Worm (Caenorhabditis elegans) whole organism, mixed stage, embryonic: ENCODE measurements around the gene Y45F3A.9.

ENCODE experiments used
- blmp-1 ChIP-seq: fragments of 150-350 bp; optimal IDR thresholded peaks from 2 replicates; lab custom pipeline; 2014; ENCODE audit warnings: missing biosample characterization, missing genetic modification characterization
- ceh-39 ChIP-seq: fragments of 150-350 bp; optimal IDR thresholded peaks from 2 replicates; lab custom pipeline; 2014; ENCODE audit warnings: missing biosample characterization, missing genetic modification characterization
- ceh-83 ChIP-seq: fragments of 200-800 bp; sonication (Bioruptor generic); optimal IDR thresholded peaks from 2 replicates; lab custom pipeline; 2018; ENCODE audit warnings: mild to moderate bottlenecking, missing genetic modification characterization, missing compliant biosample characterization
- ces-1 ChIP-seq: fragments of 150-350 bp; optimal IDR thresholded peaks from 2 replicates; lab custom pipeline; 2014; ENCODE audit warnings: missing biosample characterization, missing genetic modification reagents, missing genetic modification characterization
- cnd-1 ChIP-seq: fragments of 200-800 bp; sonication (Bioruptor generic); optimal IDR thresholded peaks from 2 replicates; lab custom pipeline; 2018; ENCODE audit warnings: mild to moderate bottlenecking, missing genetic modification characterization, missing compliant biosample characterization
- elt-1 ChIP-seq: sonication (generic microtip); optimal IDR thresholded peaks from 2 replicates; lab custom pipeline; 2017; ENCODE audit warnings: missing genetic modification characterization, mild to moderate bottlenecking, missing compliant biosample characterization, antibody characterized with exemption, moderate library complexity, borderline replicate concordance; ENCODE audit not compliant: insufficient read depth
- elt-3 ChIP-seq: fragments of 150-350 bp; optimal IDR thresholded peaks from 2 replicates; lab custom pipeline; 2014; ENCODE audit warnings: missing biosample characterization, missing genetic modification characterization
- ham-2 ChIP-seq: fragments of 200-800 bp; sonication (Bioruptor generic); optimal IDR thresholded peaks from 2 replicates; lab custom pipeline; 2018; ENCODE audit warnings: mild to moderate bottlenecking, missing genetic modification characterization, missing compliant biosample characterization
- hlh-1 ChIP-seq: fragments of 150-350 bp; optimal IDR thresholded peaks from 2 replicates; lab custom pipeline; 2014; ENCODE audit warnings: missing biosample characterization, missing genetic modification reagents, missing genetic modification characterization
- lin-13 ChIP-seq: fragments of 150-350 bp; optimal IDR thresholded peaks from 2 replicates; lab custom pipeline; 2014; ENCODE audit warnings: missing biosample characterization, missing genetic modification characterization
- lin-32 ChIP-seq: fragments of 200-800 bp; sonication (Bioruptor generic); optimal IDR thresholded peaks from 2 replicates; lab custom pipeline; 2018; ENCODE audit warnings: mild to moderate bottlenecking, missing genetic modification characterization, missing compliant biosample characterization
- lsy-2 ChIP-seq: fragments of 150-350 bp; optimal IDR thresholded peaks from 2 replicates; lab custom pipeline; 2014; ENCODE audit warnings: missing biosample characterization, missing genetic modification characterization
- mab-5 ChIP-seq: fragments of 150-350 bp; optimal IDR thresholded peaks from 2 replicates; lab custom pipeline; 2014; ENCODE audit warnings: missing biosample characterization, missing genetic modification characterization
- mep-1 ChIP-seq: fragments of 150-350 bp; optimal IDR thresholded peaks from 2 replicates; lab custom pipeline; 2017; ENCODE audit warnings: missing biosample characterization, missing genetic modification reagents, missing genetic modification characterization, inconsistent platforms
- mls-2 ChIP-seq: sonication (generic microtip); optimal IDR thresholded peaks from 2 replicates; lab custom pipeline; 2016; ENCODE audit warnings: mild to moderate bottlenecking, missing genetic modification characterization, moderate library complexity, missing compliant biosample characterization
- nhr-12 ChIP-seq: fragments of 150-350 bp; optimal IDR thresholded peaks from 2 replicates; lab custom pipeline; 2014; ENCODE audit warnings: missing biosample characterization, missing genetic modification characterization
- nhr-2 ChIP-seq: fragments of 150-350 bp; optimal IDR thresholded peaks from 2 replicates; lab custom pipeline; 2014; ENCODE audit warnings: missing biosample characterization, missing genetic modification characterization
- nhr-237 ChIP-seq: fragments of 150-350 bp; optimal IDR thresholded peaks from 2 replicates; lab custom pipeline; 2014; ENCODE audit warnings: missing biosample characterization, missing genetic modification characterization
- nhr-28 ChIP-seq: fragments of 150-350 bp; optimal IDR thresholded peaks from 2 replicates; lab custom pipeline; 2014; ENCODE audit warnings: missing biosample characterization, missing genetic modification characterization
- nhr-76 ChIP-seq: sonication (generic microtip); optimal IDR thresholded peaks from 2 replicates; lab custom pipeline; 2017; ENCODE audit warnings: missing biosample characterization, missing genetic modification characterization
- pha-4 ChIP-seq: fragments of 150-350 bp; optimal IDR thresholded peaks from 2 replicates; lab custom pipeline; 2018; ENCODE audit warnings: missing biosample characterization, missing genetic modification reagents, missing genetic modification characterization
- sem-2 ChIP-seq: fragments of 200-800 bp; sonication (Bioruptor generic); optimal IDR thresholded peaks from 2 replicates; lab custom pipeline; 2018; ENCODE audit warnings: mild to moderate bottlenecking, missing genetic modification characterization, missing compliant biosample characterization
- snpc-4 ChIP-seq: fragments of 150-350 bp; optimal IDR thresholded peaks from 2 replicates; lab custom pipeline; 2014; ENCODE audit warnings: missing biosample characterization, missing genetic modification characterization
- sptf-1 ChIP-seq: sonication (generic microtip); optimal IDR thresholded peaks from 2 replicates; lab custom pipeline; 2017; ENCODE audit warnings: mild to moderate bottlenecking, missing genetic modification characterization, moderate library complexity, missing compliant biosample characterization
- tbx-8 ChIP-seq: fragments of 200-800 bp; sonication (Bioruptor generic); optimal IDR thresholded peaks from 2 replicates; lab custom pipeline; 2018; ENCODE audit warnings: mild to moderate bottlenecking, missing genetic modification characterization, moderate library complexity, missing compliant biosample characterization
- unc-120 ChIP-seq: sonication (generic microtip); optimal IDR thresholded peaks from 2 replicates; lab custom pipeline; 2017; ENCODE audit warnings: missing genetic modification characterization, missing compliant biosample characterization; ENCODE audit not compliant: poor library complexity, severe bottlenecking
- unc-39 ChIP-seq: fragments of 150-350 bp; optimal IDR thresholded peaks from 2 replicates; lab custom pipeline; 2014; ENCODE audit warnings: missing biosample characterization, missing genetic modification characterization
- unc-62 ChIP-seq: fragments of 150-350 bp; optimal IDR thresholded peaks from 2 replicates; lab custom pipeline; 2014; ENCODE audit warnings: missing biosample characterization, missing genetic modification reagents, missing genetic modification characterization
- zip-8 ChIP-seq: fragments of 150-350 bp; optimal IDR thresholded peaks from 2 replicates; lab custom pipeline; 2014; ENCODE audit warnings: missing biosample characterization, missing genetic modification characterization
- ztf-11 ChIP-seq: fragments of 150-350 bp; optimal IDR thresholded peaks from 2 replicates; lab custom pipeline; 2014; ENCODE audit warnings: missing biosample characterization, missing genetic modification characterization

Gene Y45F3A.9

ce11 chrIII:10595066-10595465 lies at the start of gene Y45F3A.9:
TSS of gene Y45F3A.9 (minus strand) at chrIII:10595166.
- no peak for TF ChIP-seq nhr-12 (tag; lab: Kevin White, UChicago)
- no peak for TF ChIP-seq zip-8
- no peak for TF ChIP-seq mls-2 (tag; lab: Kevin White, UChicago)
- no peak for TF ChIP-seq mep-1 (tag; lab: Kevin White, UChicago)
- TF ChIP-seq nhr-76 (tag; lab: Kevin White, UChicago) = no peak
- TF ChIP-seq ham-2 (GFP tag; lab: Kevin White, UChicago) = no peak
- TF ChIP-seq ceh-39 (tag; lab: Kevin White, UChicago) = no peak
- TF ChIP-seq nhr-237 (tag; lab: Kevin White, UChicago) = no peak
- no peak for TF ChIP-seq pha-4 (tag; lab: Kevin White, UChicago)
- TF ChIP-seq ceh-83 (GFP tag; lab: Kevin White, UChicago) = no peak
- TF ChIP-seq nhr-2 (tag; lab: Kevin White, UChicago) = no peak
- no peak for TF ChIP-seq sem-2 (GFP tag; lab: Kevin White, UChicago)
- no peak for TF ChIP-seq sptf-1 (tag; lab: Kevin White, UChicago)
- TF ChIP-seq unc-62 (GFP tag; lab: Kevin White, UChicago) = no peak

DNA sequence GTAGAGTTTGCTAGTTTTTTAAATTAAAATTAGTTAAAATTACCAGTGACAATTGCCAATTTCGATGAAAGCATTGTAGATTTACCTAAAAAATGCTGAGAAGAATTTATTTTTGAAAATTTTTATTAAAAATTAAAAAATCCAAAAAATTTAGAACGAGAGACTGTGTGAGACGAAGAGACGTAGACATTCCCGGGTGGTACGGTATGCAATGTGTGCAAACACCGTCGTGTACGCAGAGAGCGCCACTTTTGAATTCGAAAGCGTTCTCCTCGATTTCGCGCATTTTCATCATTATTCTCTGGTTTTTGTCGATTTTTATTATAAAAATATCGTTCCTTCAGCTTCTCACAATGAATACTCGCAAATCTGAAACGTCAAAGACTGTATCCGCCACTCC lies 47.8 kb upstream of the Y45F3A.9 start, which contains the start of the genes dhs-11 and orc-1:
dhs-11 (minus strand) TSS at position 85 of the 400 bp plus-strand sequence.
orc-1 (plus strand) TSS at position 349 of the 400 bp plus-strand sequence.
- TF ChIP-seq lin-32 (no peak), lin-13 (tag; lab: Kevin White, UChicago) (peak; percentile 15), mep-1 (tag; lab: Kevin White, UChicago) (peak; percentile 58), ces-1 (GFP tag; lab: Kevin White, UChicago) (no peak), lsy-2 (peak; percentile 97), sptf-1 (tag; lab: Kevin White, UChicago) (peak; percentile 25)

- TF ChIP-seq ham-2 (GFP tag; lab: Kevin White, UChicago) (no peak), zip-8 (no peak), snpc-4 (tag; lab: Kevin White, UChicago) (no peak), unc-39 (tag; lab: Kevin White, UChicago) (no peak), nhr-76 (tag; lab: Kevin White, UChicago) (no peak), cnd-1 (no peak), hlh-1 (tag; lab: Kevin White, UChicago) (no peak), nhr-2 (tag; lab: Kevin White, UChicago) (no peak), sptf-1 (tag; lab: Kevin White, UChicago) (no peak), ces-1 (GFP tag; lab: Kevin White, UChicago) (no peak), mab-5 (tag; lab: Kevin White, UChicago) (no peak), elt-3 (tag; lab: Kevin White, UChicago) (no peak), unc-120 (no peak), ceh-39 (tag; lab: Kevin White, UChicago) (no peak), pha-4 (tag; lab: Kevin White, UChicago) (no peak)
- TF ChIP-seq, all 35 proteins: peak for 0
Measured at ce11 chrIII:10638339-10639021, 43.5 kb upstream of the Y45F3A.9 start, which contains the start of gene Y39A1A.27. TSS of gene Y39A1A.27 (plus strand) at chrIII:10638971.

DNA sequence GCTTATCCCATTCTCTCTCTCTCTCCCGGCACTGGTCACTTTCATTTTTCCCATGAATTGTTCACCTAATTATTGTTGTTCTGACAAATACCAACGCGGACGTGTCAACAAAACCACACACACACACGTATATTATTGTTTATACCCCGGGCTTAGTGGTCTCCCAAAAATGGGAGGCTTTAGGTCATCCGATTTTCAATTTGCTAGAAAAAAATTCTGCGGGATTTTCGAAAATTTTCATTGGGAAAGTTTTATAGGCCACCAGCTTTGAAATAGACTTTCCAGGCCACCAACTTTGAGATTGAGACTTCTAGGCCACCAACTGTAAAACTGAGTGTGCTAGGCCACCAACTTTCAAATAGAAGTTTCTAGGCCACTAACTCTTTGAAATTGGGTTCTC lies 43.0 kb upstream of the Y45F3A.9 start:
- no peak for TF ChIP-seq blmp-1 (tag; lab: Kevin White, UChicago)
- TF ChIP-seq lsy-2 = no peak
- TF ChIP-seq pha-4 (tag; lab: Kevin White, UChicago) = no peak
- no peak for TF ChIP-seq tbx-8
- no peak for TF ChIP-seq ceh-39 (tag; lab: Kevin White, UChicago)
- TF ChIP-seq elt-1 = no peak
- TF ChIP-seq unc-120 = no peak
- TF ChIP-seq cnd-1 = no peak

DNA sequence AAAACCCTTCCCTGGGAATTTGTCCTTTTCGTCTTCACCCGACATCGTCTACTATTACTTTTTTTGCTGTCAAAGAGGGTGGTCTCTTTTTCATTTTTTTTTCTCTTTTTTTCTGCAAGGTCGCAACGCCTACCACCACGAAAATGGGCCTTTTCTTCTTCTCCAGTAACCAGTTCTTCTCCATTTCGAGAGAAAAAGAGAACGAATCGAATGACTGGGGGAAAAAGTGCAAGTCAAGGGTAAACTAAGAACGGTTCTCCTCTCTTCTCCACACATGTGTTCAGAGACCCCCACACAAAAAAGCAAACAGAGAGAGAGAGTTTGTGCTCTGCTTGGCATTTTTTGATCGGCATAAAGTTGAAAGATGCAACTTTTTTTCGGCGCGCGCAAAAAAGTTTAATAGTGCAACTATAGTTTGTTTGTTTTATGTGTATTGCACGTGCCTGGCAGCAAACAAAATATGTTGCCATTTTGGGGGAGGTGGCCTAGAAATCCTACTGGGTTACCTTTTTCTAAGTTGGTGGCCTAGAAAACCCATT lies 41.6 kb upstream of the Y45F3A.9 start:
- TF ChIP-seq sem-2 (GFP tag; lab: Kevin White, UChicago) = no peak
- TF ChIP-seq sptf-1 (tag; lab: Kevin White, UChicago) = no peak
- no peak for TF ChIP-seq lsy-2
- TF ChIP-seq ztf-11 = no peak
- TF ChIP-seq unc-39 (tag; lab: Kevin White, UChicago) = no peak
- no peak for TF ChIP-seq lin-32
- no peak for TF ChIP-seq nhr-2 (tag; lab: Kevin White, UChicago)
- no peak for TF ChIP-seq cnd-1
- no peak for TF ChIP-seq nhr-76 (tag; lab: Kevin White, UChicago)
- TF ChIP-seq nhr-28 (tag; lab: Kevin White, UChicago) = no peak
- no peak for TF ChIP-seq snpc-4 (tag; lab: Kevin White, UChicago)
- TF ChIP-seq nhr-12 (tag; lab: Kevin White, UChicago) = no peak
